Worm (Caenorhabditis elegans): ENCODE data around the gene C50C3.1.

DNA sequence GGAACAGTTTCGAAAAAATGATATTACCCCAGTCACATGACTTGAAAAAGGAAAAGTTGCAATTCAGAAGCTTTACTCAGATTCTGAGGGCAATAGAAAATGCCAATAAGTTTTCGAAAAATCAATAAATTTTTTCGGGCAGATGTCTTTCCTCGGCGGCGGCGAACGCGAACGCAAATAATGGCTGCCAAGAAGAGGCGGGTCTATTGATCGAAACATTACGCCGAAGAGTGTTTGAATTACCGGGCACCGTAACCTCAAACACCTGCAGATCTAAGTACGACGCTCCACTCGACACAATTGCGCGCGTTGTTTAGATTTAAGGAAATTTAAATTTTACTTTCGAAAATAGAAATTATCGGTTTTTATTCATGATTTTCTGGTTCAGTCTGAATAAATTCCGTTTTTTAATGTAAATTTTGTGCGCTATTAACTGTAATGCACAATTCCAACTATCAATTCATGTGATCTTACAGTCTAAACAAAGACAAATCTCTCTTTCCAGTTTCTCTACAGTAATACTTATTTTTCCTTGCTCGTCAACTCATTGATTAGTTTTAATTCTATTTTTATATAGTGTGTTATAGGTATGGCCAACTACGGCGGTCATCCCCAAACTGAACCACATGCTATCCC is 27.9 kb upstream of the C50C3.1 start, which contains the start of gene prp-8:
- TF ChIP-seq sem-4 (tag; optimal IDR thresholded peaks at IDR 0.05), result peak; percentile 91
- no peak for TF ChIP-seq lin-39 (tag; optimal IDR thresholded peaks at IDR 0.05)
- TF ChIP-seq R02D3.7 (tag; optimal IDR thresholded peaks at IDR 0.05), result no peak
- TF ChIP-seq nhr-12 (tag; optimal IDR thresholded peaks at IDR 0.05), result no peak
- no peak for TF ChIP-seq nhr-11 (tag; optimal IDR thresholded peaks at IDR 0.05)
- TF ChIP-seq nhr-21 (tag; optimal IDR thresholded peaks at IDR 0.05), result peak; percentile 71
